Fruit fly (Drosophila melanogaster) whole organism, adult: ENCODE measurements around the gene CG34310.

Source experiments
- CG5204 ChIP-seq: fragments of 200-800 bp; sonication (Bioruptor generic); optimal IDR thresholded peaks from 2 replicates; lab custom pipeline; 2016; ENCODE audit warnings: missing biosample characterization, missing genetic modification characterization
- CG7045 ChIP-seq: fragments of 200-800 bp; sonication (Bioruptor generic); optimal IDR thresholded peaks from 2 replicates; lab custom pipeline; 2017; ENCODE audit warnings: missing biosample characterization, mild to moderate bottlenecking, missing genetic modification characterization
- Mnt ChIP-seq: fragments of 200-800 bp; sonication (Bioruptor generic); optimal IDR thresholded peaks from 2 replicates; lab custom pipeline; 2016; ENCODE audit warnings: missing biosample characterization, mild to moderate bottlenecking, missing genetic modification characterization
- bab1 ChIP-seq: fragments of 200-800 bp; sonication (Bioruptor generic); optimal IDR thresholded peaks from 3 replicates; lab custom pipeline; 2019; ENCODE audit warnings: missing biosample characterization, mild to moderate bottlenecking, missing genetic modification characterization, moderate library complexity
- cic ChIP-seq: fragments of 200-800 bp; sonication (Bioruptor generic); optimal IDR thresholded peaks from 2 replicates; lab custom pipeline; 2017; ENCODE audit warnings: missing biosample characterization, mild to moderate bottlenecking, missing genetic modification characterization, moderate library complexity
- cnc ChIP-seq, 2 experiments: fragments of >200 bp; optimal IDR thresholded peaks; 2 replicates each; lab custom pipeline; 2017
- kay ChIP-seq: fragments of 200-800 bp; sonication (Bioruptor generic); peaks from one replicate; lab custom pipeline; 2016; ENCODE audit warnings: missing biosample characterization, missing genetic modification characterization, borderline replicate concordance
- toe ChIP-seq: fragments of 200-800 bp; sonication (Bioruptor generic); optimal IDR thresholded peaks from 2 replicates; lab custom pipeline; 2016; ENCODE audit warnings: missing biosample characterization, missing genetic modification characterization

DNA sequence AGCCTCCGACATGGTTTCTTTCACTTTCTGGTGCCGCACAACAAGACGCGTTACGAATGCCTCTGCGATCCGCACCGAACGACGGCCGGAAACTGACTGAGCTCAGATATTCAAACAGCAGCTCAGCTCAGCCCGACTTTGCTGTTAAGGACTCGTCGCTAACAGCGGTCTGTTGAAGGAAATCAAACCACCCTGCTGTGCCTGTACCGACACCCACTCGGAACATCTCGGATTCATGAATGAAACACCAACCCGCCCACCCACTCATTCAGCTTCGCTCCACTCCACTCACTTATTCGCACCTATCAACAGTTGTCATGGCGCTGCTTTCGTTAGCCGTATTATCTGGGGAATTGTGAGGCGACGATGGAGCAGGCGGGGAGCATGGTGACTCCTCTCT, 31.2 kb upstream of the CG34310 start, which contains the start of gene Oatp26F:
- TF ChIP-seq cic (GFP tag; lab: Kevin White, UChicago) (no peak), Mnt (GFP tag; lab: Kevin White, UChicago) (no peak), toe (GFP tag; lab: Kevin White, UChicago) (no peak), kay (GFP tag; lab: Kevin White, UChicago) (no peak), bab1 (no peak), cnc (optimal IDR thresholded peaks at IDR 0.05; lab: Kevin White, UChicago) (no peak), CG7045 (GFP tag; lab: Kevin White, UChicago) (no peak), CG5204 (GFP tag; lab: Kevin White, UChicago) (no peak)
